Fruit fly (Drosophila melanogaster) whole organism, wandering third instar larva: Measurements from ENCODE around the gene HemK1.

Experiments
- CG32264 ChIP-seq: fragments of 200-800 bp; sonication (Bioruptor generic); optimal IDR thresholded peaks from 2 replicates; lab custom pipeline; 2016; ENCODE audit warnings: missing biosample characterization, missing genetic modification characterization
- CrebA ChIP-seq: fragments of 200-800 bp; sonication (Bioruptor generic); optimal IDR thresholded peaks from 2 replicates; lab custom pipeline; 2016; ENCODE audit warnings: missing biosample characterization, mild to moderate bottlenecking, missing genetic modification characterization, borderline replicate concordance
- Dfd ChIP-seq: fragments of >200 bp; optimal IDR thresholded peaks from 2 replicates; lab custom pipeline; 2017; ENCODE audit warnings: missing biosample characterization, missing genetic modification characterization
- Dif ChIP-seq: fragments of 200-275, 200-300 bp; sonication (Bioruptor generic); optimal IDR thresholded peaks from 2 replicates; lab custom pipeline; 2018; ENCODE audit warnings: missing biosample characterization, missing genetic modification characterization; ENCODE audit not compliant: partially characterized antibody
- HLH106 ChIP-seq: fragments of 200-800 bp; optimal IDR thresholded peaks from 3 replicates; lab custom pipeline; 2019; ENCODE audit warnings: missing biosample characterization, mild to moderate bottlenecking, missing genetic modification characterization, moderate library complexity
- Hnf4 ChIP-seq: fragments of 200-800 bp; sonication (Bioruptor generic); optimal IDR thresholded peaks from 2 replicates; lab custom pipeline; 2016; ENCODE audit warnings: missing biosample characterization, mild to moderate bottlenecking, missing genetic modification characterization
- Hr78 ChIP-seq: fragments of >200 bp; optimal IDR thresholded peaks from 2 replicates; lab custom pipeline; 2017; ENCODE audit warnings: missing biosample characterization, missing genetic modification characterization
- Hr83 ChIP-seq: fragments of 200-300 bp; sonication (Bioruptor generic); optimal IDR thresholded peaks from 2 replicates; lab custom pipeline; 2016; ENCODE audit warnings: missing biosample characterization, mild to moderate bottlenecking, missing genetic modification characterization, moderate library complexity; ENCODE audit not compliant: poor library complexity, severe bottlenecking
- Jra ChIP-seq: sonication (Bioruptor generic); optimal IDR thresholded peaks from 2 replicates; lab custom pipeline; 2016; ENCODE audit warnings: missing biosample characterization, missing genetic modification characterization
- Mio ChIP-seq: sonication (Bioruptor generic); optimal IDR thresholded peaks from 2 replicates; lab custom pipeline; 2016; ENCODE audit warnings: missing biosample characterization, missing genetic modification characterization
- N ChIP-seq: fragments of >200 bp; optimal IDR thresholded peaks from 2 replicates; lab custom pipeline; 2018; ENCODE audit warnings: missing biosample characterization, missing external identifiers, missing genetic modification characterization
- Rel ChIP-seq, 2 experiments: fragments of 200-800 bp; sonication (Bioruptor generic) in 1 of 2; optimal IDR thresholded peaks; 2 replicates in 1 of 2; 3 replicates in 1 of 2; lab custom pipeline; 2016 to 2019; ENCODE audit warnings: mild to moderate bottlenecking in 2 of 2, missing biosample characterization in 2 of 2, missing genetic modification characterization in 2 of 2, moderate library complexity in 1 of 2
- Sp1 ChIP-seq: fragments of 200-800 bp; sonication (Bioruptor generic); optimal IDR thresholded peaks from 3 replicates; lab custom pipeline; 2019; ENCODE audit warnings: missing biosample characterization, mild to moderate bottlenecking, missing genetic modification characterization, moderate library complexity
- Vsx2 ChIP-seq: fragments of 200-300, 225-300 bp; sonication (Bioruptor generic); optimal IDR thresholded peaks from 2 replicates; lab custom pipeline; 2018; ENCODE audit warnings: missing biosample characterization, missing genetic modification characterization; ENCODE audit not compliant: partially characterized antibody
- br ChIP-seq: fragments of 200-800 bp; sonication (Bioruptor generic); optimal IDR thresholded peaks from 2 replicates; lab custom pipeline; 2016; ENCODE audit warnings: missing biosample characterization, missing genetic modification characterization
- brk ChIP-seq: fragments of 200-800 bp; sonication (Bioruptor generic); optimal IDR thresholded peaks from 2 replicates; lab custom pipeline; 2016; ENCODE audit warnings: missing biosample characterization, mild to moderate bottlenecking, missing genetic modification characterization
- dl ChIP-seq, 2 experiments: fragments of 175-275, 200-275 bp in 1 of 2; fragments of 200-275 bp in 1 of 2; sonication (Bioruptor generic); optimal IDR thresholded peaks; lab custom pipeline; 2018; ENCODE audit warnings: mild to moderate bottlenecking in 2 of 2, missing biosample characterization in 2 of 2, missing genetic modification characterization in 2 of 2, moderate library complexity in 2 of 2; ENCODE audit not compliant: partially characterized antibody in 2 of 2, insufficient read depth in 1 of 2
- dmrt93B ChIP-seq: fragments of 200-800 bp; sonication (Bioruptor generic); optimal IDR thresholded peaks from 2 replicates; lab custom pipeline; 2018; ENCODE audit warnings: missing biosample characterization, mild to moderate bottlenecking, missing genetic modification characterization
- dsf ChIP-seq: sonication (Bioruptor generic); optimal IDR thresholded peaks from 2 replicates; lab custom pipeline; 2016; ENCODE audit warnings: missing biosample characterization, missing genetic modification characterization, borderline replicate concordance
- ey ChIP-seq: fragments of 200-800 bp; sonication (Bioruptor generic); optimal IDR thresholded peaks from 2 replicates; lab custom pipeline; 2016; ENCODE audit warnings: missing biosample characterization, missing genetic modification characterization
- foxo ChIP-seq, 2 experiments: fragments of 200-800 bp; sonication (Bioruptor generic); optimal IDR thresholded peaks; 2 replicates in 1 of 2; 3 replicates in 1 of 2; lab custom pipeline; 2016 to 2017; ENCODE audit warnings: missing biosample characterization in 2 of 2, missing genetic modification characterization in 2 of 2
- fru ChIP-seq: fragments of 200-800 bp; sonication (Bioruptor generic); optimal IDR thresholded peaks from 3 replicates; lab custom pipeline; 2016; ENCODE audit warnings: missing biosample characterization, mild to moderate bottlenecking, missing genetic modification characterization
- h ChIP-seq: fragments of 200-800 bp; sonication (Bioruptor generic); optimal IDR thresholded peaks from 3 replicates; lab custom pipeline; 2016; ENCODE audit warnings: missing biosample characterization, mild to moderate bottlenecking, missing genetic modification characterization
- jim ChIP-seq: fragments of 175-275, 200-325 bp; sonication (Bioruptor generic); optimal IDR thresholded peaks from 2 replicates; lab custom pipeline; 2016; ENCODE audit warnings: missing biosample characterization, mild to moderate bottlenecking, missing genetic modification characterization
- pan ChIP-seq: fragments of >200 bp; optimal IDR thresholded peaks from 2 replicates; lab custom pipeline; 2017
- psq ChIP-seq: fragments of 200-800 bp; sonication (Bioruptor generic); optimal IDR thresholded peaks from 3 replicates; lab custom pipeline; 2017; ENCODE audit warnings: missing biosample characterization, mild to moderate bottlenecking, missing genetic modification characterization, moderate library complexity
- rgr ChIP-seq: fragments of 200-800 bp; sonication (Bioruptor generic); optimal IDR thresholded peaks from 3 replicates; lab custom pipeline; 2016; ENCODE audit warnings: missing biosample characterization, mild to moderate bottlenecking, missing genetic modification characterization
- sage ChIP-seq: fragments of 200-800 bp; sonication (Bioruptor generic); optimal IDR thresholded peaks from 2 replicates; lab custom pipeline; 2016; ENCODE audit warnings: missing biosample characterization, mild to moderate bottlenecking, missing genetic modification characterization
- sv ChIP-seq: fragments of 200-800 bp; sonication (Bioruptor generic); optimal IDR thresholded peaks from 3 replicates; lab custom pipeline; 2016; ENCODE audit warnings: missing biosample characterization, missing genetic modification characterization
- tai ChIP-seq: sonication (Bioruptor generic); optimal IDR thresholded peaks from 2 replicates; lab custom pipeline; 2016; ENCODE audit warnings: missing biosample characterization, missing genetic modification characterization
- woc ChIP-seq: sonication (Bioruptor generic); optimal IDR thresholded peaks from 2 replicates; lab custom pipeline; 2016; ENCODE audit warnings: missing biosample characterization, mild to moderate bottlenecking, missing genetic modification characterization

HemK1 gene

dm6 chr2L:6455032-6455954 is 12.2 kb downstream of the HemK1 start, which contains the start of gene retm:
Gene retm, minus strand, starts transcription at chr2L:6455929.
- TF ChIP-seq foxo (GFP tag; optimal IDR thresholded peaks at IDR 0.05; lab: Kevin White, UChicago) (peak in 1 of 2 experiments; percentile 18), dmrt93B (GFP tag; lab: Kevin White, UChicago) (no peak), fru (GFP tag; lab: Kevin White, UChicago) (peak; percentile 37), psq (GFP tag; lab: Kevin White, UChicago) (no peak), Jra (no peak), N (GFP tag; lab: Kevin White, UChicago) (peak; percentile 76)

- TF ChIP-seq CG32264 (GFP tag; lab: Kevin White, UChicago) = no peak
- TF ChIP-seq Dfd (GFP tag; lab: Kevin White, UChicago) = no peak
- no peak for TF ChIP-seq Mio (GFP tag; lab: Kevin White, UChicago)
- TF ChIP-seq Rel (GFP tag; optimal IDR thresholded peaks at IDR 0.05; lab: Kevin White, UChicago) = no peak
- TF ChIP-seq Rel (tag; optimal IDR thresholded peaks at IDR 0.05; lab: Kevin White, UChicago) = peak; percentile 47
- no peak for TF ChIP-seq dsf (GFP tag; lab: Kevin White, UChicago)
- TF ChIP-seq h (GFP tag; lab: Kevin White, UChicago) = no peak
- TF ChIP-seq tai (GFP tag; lab: Kevin White, UChicago) = no peak
These were observed 17.7 kb downstream of the HemK1 start for dm6 chr2L:6449753-6450152.

- no peak for TF ChIP-seq psq (GFP tag; lab: Kevin White, UChicago)
- TF ChIP-seq Hr83 (GFP tag; lab: Kevin White, UChicago) = no peak
- TF ChIP-seq pan (lab: Kevin White, UChicago) = no peak
- TF ChIP-seq dl (GFP tag; optimal IDR thresholded peaks at IDR 0.05; lab: Kevin White, UChicago; ENCODE audit: insufficient read depth in 1 of 2, partially characterized antibody in 2 of 2) = no peak
- no peak for TF ChIP-seq h (GFP tag; lab: Kevin White, UChicago)
- no peak for TF ChIP-seq HLH106
- TF ChIP-seq brk (GFP tag; lab: Kevin White, UChicago) = no peak
- TF ChIP-seq Sp1 (GFP tag; lab: Kevin White, UChicago) = no peak
- no peak for TF ChIP-seq rgr (GFP tag; lab: Kevin White, UChicago)
- TF ChIP-seq dmrt93B (GFP tag; lab: Kevin White, UChicago) = no peak
- TF ChIP-seq sv (GFP tag; lab: Kevin White, UChicago) = no peak
- TF ChIP-seq woc = no peak
- no peak for TF ChIP-seq sage (GFP tag; lab: Kevin White, UChicago)
- TF ChIP-seq foxo (GFP tag; optimal IDR thresholded peaks at IDR 0.05; lab: Kevin White, UChicago) = no peak
These were observed 19.2 kb downstream of the HemK1 start, which contains the start of gene Acox3 for dm6 chr2L:6448334-6448703. Gene Acox3, minus strand, starts transcription at chr2L:6448403.

DNA sequence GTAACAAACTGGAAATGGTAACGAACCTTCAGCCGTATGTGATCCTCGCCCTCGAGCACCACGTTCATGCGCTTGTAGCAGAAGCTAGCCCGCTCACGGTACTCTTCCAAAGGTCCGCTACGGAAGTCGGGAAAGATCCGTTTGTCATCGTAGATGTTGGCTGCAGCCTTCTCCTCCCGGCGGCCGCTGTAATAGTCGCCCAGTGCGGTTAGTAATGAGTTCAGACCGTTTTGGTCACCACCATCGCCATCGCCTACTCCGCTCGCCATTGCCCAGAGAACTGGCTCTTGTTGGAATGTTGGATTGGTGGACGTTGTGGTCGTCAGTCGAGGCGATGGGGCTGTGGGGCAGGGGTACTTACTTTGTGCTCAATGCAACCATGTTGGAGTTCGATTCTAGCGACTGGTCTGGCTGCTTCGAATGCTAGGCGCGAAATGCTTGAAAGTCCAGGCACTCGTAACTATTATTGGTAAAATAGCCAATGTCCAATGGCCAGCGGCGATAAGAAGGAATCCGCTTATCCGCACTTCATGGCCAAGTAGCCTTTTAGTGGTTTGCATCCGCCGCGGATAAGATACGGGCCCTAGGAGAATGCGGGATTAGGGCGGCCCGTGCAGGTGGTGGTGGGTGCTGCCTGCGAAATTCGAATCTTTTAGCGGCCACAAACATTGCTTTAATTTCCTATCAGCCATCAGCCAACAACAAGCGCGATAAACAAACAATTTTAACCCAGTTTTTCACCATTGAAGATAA is 19.7 kb downstream of the HemK1 start:
- TF ChIP-seq Vsx2 (GFP tag; lab: Kevin White, UChicago) (no peak), pan (lab: Kevin White, UChicago) (no peak), Hr83 (GFP tag; lab: Kevin White, UChicago) (peak; percentile 58), dl (GFP tag; optimal IDR thresholded peaks at IDR 0.05; lab: Kevin White, UChicago; ENCODE audit: insufficient read depth in 1 of 2, partially characterized antibody in 2 of 2) (no peak), foxo (GFP tag; optimal IDR thresholded peaks at IDR 0.05; lab: Kevin White, UChicago) (no peak), CG32264 (GFP tag; lab: Kevin White, UChicago) (no peak), Hr78 (GFP tag; lab: Kevin White, UChicago) (no peak), Dfd (GFP tag; lab: Kevin White, UChicago) (no peak), tai (GFP tag; lab: Kevin White, UChicago) (no peak), br (GFP tag; lab: Kevin White, UChicago) (no peak), Sp1 (GFP tag; lab: Kevin White, UChicago) (no peak), CrebA (GFP tag; lab: Kevin White, UChicago) (no peak), jim (GFP tag; lab: Kevin White, UChicago) (no peak), Rel (GFP tag; optimal IDR thresholded peaks at IDR 0.05; lab: Kevin White, UChicago) (no peak), Rel (tag; optimal IDR thresholded peaks at IDR 0.05; lab: Kevin White, UChicago) (no peak), dsf (GFP tag; lab: Kevin White, UChicago) (no peak), sage (GFP tag; lab: Kevin White, UChicago) (no peak), rgr (GFP tag; lab: Kevin White, UChicago) (peak; percentile 16), Hnf4 (GFP tag; lab: Kevin White, UChicago) (no peak), ey (GFP tag; lab: Kevin White, UChicago) (no peak), Dif (GFP tag; lab: Kevin White, UChicago) (peak; percentile 10)
- TF ChIP-seq, all 38 proteins: peak for 3
